Fruit fly (Drosophila melanogaster) whole organism, pupa: ENCODE results near the gene anne.

Experiments
- CG12605 ChIP-seq: fragments of 200-800 bp; sonication (Bioruptor generic); IDR thresholded peaks from 2 replicates; pipeline ENCODE4 v1.3.6; 2022; ENCODE audit warnings: missing biosample characterization, missing genetic modification characterization
- CG13204 ChIP-seq: fragments of 200-800 bp; sonication (Bioruptor generic); optimal IDR thresholded peaks from 2 replicates; lab custom pipeline; 2018; ENCODE audit warnings: missing biosample characterization, mild to moderate bottlenecking, missing genetic modification characterization, moderate library complexity
- CG34367 ChIP-seq: fragments of 200-800 bp; sonication (Bioruptor generic); optimal IDR thresholded peaks from 2 replicates; lab custom pipeline; 2018; ENCODE audit warnings: missing biosample characterization, mild to moderate bottlenecking, missing genetic modification characterization
- CG4496 ChIP-seq: fragments of 200-800 bp; sonication (Bioruptor generic); IDR thresholded peaks from 3 replicates; pipeline ENCODE4 v1.3.6; 2022; ENCODE audit warnings: missing biosample characterization, missing genetic modification characterization
- Snoo ChIP-seq: fragments of 200-800 bp; sonication (Bioruptor generic); optimal IDR thresholded peaks from 3 replicates; lab custom pipeline; 2017; ENCODE audit warnings: missing biosample characterization, mild to moderate bottlenecking, missing genetic modification characterization, inconsistent platforms

dm6 chr4:92000-92399 lies 40.0 kb upstream of the anne start:
- TF ChIP-seq CG4496 (GFP tag; lab: Robert Waterston, UW) (no peak), CG12605 (GFP tag; lab: Robert Waterston, UW) (no peak), Snoo (no peak), CG13204 (GFP tag; lab: Kevin White, UChicago) (no peak), CG34367 (tag; lab: Kevin White, UChicago) (no peak)
